Fruit fly (Drosophila melanogaster): ENCODE results near the gene CG12746.

The CG12746 gene

DNA sequence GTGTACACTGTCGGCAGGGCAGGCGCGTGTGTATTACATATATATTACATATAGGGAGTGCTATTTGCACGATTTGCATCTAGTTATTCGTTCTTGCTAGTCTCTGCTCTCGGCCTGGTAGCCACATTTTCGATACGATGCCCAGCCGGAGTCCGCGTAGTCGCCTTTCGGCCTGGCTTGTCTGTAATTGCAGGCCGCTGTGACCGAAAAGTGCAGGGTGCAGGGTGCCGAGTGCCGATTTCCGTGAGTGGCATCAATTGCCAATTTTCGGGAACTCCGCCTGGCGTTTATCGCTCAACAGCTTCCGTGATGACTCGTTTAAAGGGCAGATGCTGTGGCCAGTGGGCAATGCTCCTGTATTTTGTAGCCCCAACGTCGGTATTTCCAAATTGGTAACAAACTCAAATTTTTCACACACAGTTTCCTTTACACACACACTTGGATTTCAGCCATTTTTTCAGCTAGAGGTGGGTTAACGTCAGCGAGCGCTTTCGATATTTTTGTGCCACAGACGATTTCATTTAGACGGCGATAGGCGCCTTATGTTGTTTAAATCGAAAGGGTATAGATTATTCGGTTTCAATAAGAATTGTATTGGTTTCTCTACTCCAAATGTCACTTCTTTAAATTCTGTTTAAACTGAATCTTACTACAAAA is 23.3 kb downstream of the CG12746 start, which contains the start of gene CG2926 (continued):
- TF ChIP-seq lmd (GFP tag; IDR thresholded peaks at IDR 0.05) (no peak; the same call in 1 of the 2 replicates), ind (GFP tag; optimal IDR thresholded peaks at IDR 0.05) (no peak), CG13123 (GFP tag; optimal IDR thresholded peaks at IDR 0.05) (no peak), Pdp1 (GFP tag; optimal IDR thresholded peaks at IDR 0.05) (peak in 1 of 2 experiments; percentile 26), Poxn (GFP tag; IDR thresholded peaks at IDR 0.05) (no peak), CG10267 (tag; optimal IDR thresholded peaks at IDR 0.05) (no peak), TFAM (GFP tag; optimal IDR thresholded peaks at IDR 0.05) (no peak), nerfin-1 (tag; optimal IDR thresholded peaks at IDR 0.05) (no peak), slp2 (GFP tag; optimal IDR thresholded peaks at IDR 0.05) (no peak), br (optimal IDR thresholded peaks at IDR 0.05) (no peak), phol (tag; optimal IDR thresholded peaks at IDR 0.05) (peak; percentile 97), Hand (GFP tag; optimal IDR thresholded peaks at IDR 0.05) (no peak), CG9817 (tag; optimal IDR thresholded peaks at IDR 0.05) (no peak), eyg (GFP tag; optimal IDR thresholded peaks at IDR 0.05) (no peak), gfzf (GFP tag; optimal IDR thresholded peaks at IDR 0.05) (peak; percentile 26), D19A (tag; optimal IDR thresholded peaks at IDR 0.05) (peak; percentile 100), chinmo (GFP tag; IDR thresholded peaks at IDR 0.05; ENCODE audit: partially characterized antibody) (peak; percentile 87; the same call in 3 of the 4 replicates), toy (GFP tag; IDR thresholded peaks at IDR 0.05) (no peak), CG10321 (GFP tag; IDR thresholded peaks at IDR 0.05) (no peak), CG7745 (tag; optimal IDR thresholded peaks at IDR 0.05) (no peak), hbn (GFP tag; IDR thresholded peaks at IDR 0.05; ENCODE audit: partially characterized antibody) (peak; percentile 83), sim (GFP tag; IDR thresholded peaks at IDR 0.05) (no peak), ase (GFP tag; IDR thresholded peaks at IDR 0.05) (0 out of 3 replicates have a peak, but pooled peaks have one; percentile 41), pum (GFP tag; optimal IDR thresholded peaks at IDR 0.05) (peak; percentile 17), chn (GFP tag; optimal IDR thresholded peaks at IDR 0.05) (no peak), CG31441 (GFP tag; IDR thresholded peaks at IDR 0.05) (no peak), Oaz (GFP tag; IDR thresholded peaks at IDR 0.05) (no peak), Side (GFP tag; optimal IDR thresholded peaks at IDR 0.05) (peak; percentile 21), CG6791 (GFP tag; IDR thresholded peaks at IDR 0.05; ENCODE audit: partially characterized antibody) (peak; percentile 94), bcd (GFP tag; optimal IDR thresholded peaks at IDR 0.05) (no peak), Stat92E (GFP tag; optimal IDR thresholded peaks at IDR 0.05) (peak in 1 of 3 experiments; percentile 29), Hmx (GFP tag; optimal IDR thresholded peaks at IDR 0.05) (no peak), da (GFP tag; optimal IDR thresholded peaks at IDR 0.05) (no peak), CG14050 (GFP tag; IDR thresholded peaks at IDR 0.05) (no peak), CG30403 (GFP tag; optimal IDR thresholded peaks at IDR 0.05) (no peak), exex (tag; optimal IDR thresholded peaks at IDR 0.05) (no peak), Mrtf (GFP tag; IDR thresholded peaks at IDR 0.05) (no peak; the same call in 2 of the 3 replicates), Gsc (GFP tag; IDR thresholded peaks at IDR 0.05) (no peak), bsh (GFP tag; optimal IDR thresholded peaks at IDR 0.05) (no peak), wek (GFP tag; optimal IDR thresholded peaks at IDR 0.05) (no peak), al (GFP tag; IDR thresholded peaks at IDR 0.05) (peak; percentile 37; the same call in 1 of the 2 replicates), schlank (tag; optimal IDR thresholded peaks at IDR 0.05) (no peak), sob (GFP tag; IDR thresholded peaks at IDR 0.05) (peak; percentile 55; the same call in 1 of the 2 replicates), hb (GFP tag; IDR thresholded peaks at IDR 0.05; ENCODE audit: partially characterized antibody) (peak; percentile 84), ham (GFP tag; IDR thresholded peaks at IDR 0.05) (no peak), CG8089 (GFP tag; optimal IDR thresholded peaks at IDR 0.05) (no peak), CG33213 (GFP tag; optimal IDR thresholded peaks at IDR 0.05) (peak; percentile 40), Trl (optimal IDR thresholded peaks at IDR 0.05) (no peak), Trl (GFP tag; optimal IDR thresholded peaks at IDR 0.05) (peak; percentile 48), CG4282 (GFP tag; optimal IDR thresholded peaks at IDR 0.05) (peak; percentile 15), Kr (GFP tag; optimal IDR thresholded peaks at IDR 0.05) (no peak)

Data from whole organism, embryonic.